Worm (Caenorhabditis elegans) whole organism, midembryonic: ENCODE results near the gene cat-1.

ENCODE experiments used
- T22C8.4 ChIP-seq: fragments of 200-800 bp; sonication (Bioruptor generic); IDR thresholded peaks from 2 replicates; pipeline ENCODE4 v1.3.6; 2022; ENCODE audit warnings: missing genetic modification characterization, missing compliant biosample characterization
- flt-1 ChIP-seq: fragments of 200-800 bp; sonication (Bioruptor generic); IDR thresholded peaks from 2 replicates; pipeline ENCODE4 v1.3.6; 2022; ENCODE audit warnings: missing genetic modification characterization, missing compliant biosample characterization
- klf-2 ChIP-seq: fragments of 200-800 bp; sonication (Bioruptor generic); conservative IDR thresholded peaks from 2 replicates; pipeline ENCODE4 v1.3.6; 2022; ENCODE audit warnings: missing genetic modification reagents, missing genetic modification characterization, missing compliant biosample characterization
- med-1 ChIP-seq: sonication (generic microtip); optimal IDR thresholded peaks from 2 replicates; lab custom pipeline; 2017; ENCODE audit warnings: missing genetic modification characterization, mild to moderate bottlenecking, missing compliant biosample characterization, antibody characterized with exemption, missing genetic modification reagents; ENCODE audit not compliant: insufficient read depth
- ref-1 ChIP-seq: fragments of 200-800 bp; sonication (Bioruptor generic); conservative IDR thresholded peaks from 2 replicates; pipeline ENCODE4 v1.3.6; 2022; ENCODE audit warnings: missing genetic modification reagents, missing genetic modification characterization, missing compliant biosample characterization
- tab-1 ChIP-seq: fragments of 200-800 bp; sonication (Bioruptor generic); IDR thresholded peaks from 2 replicates; pipeline ENCODE4 v1.3.6; 2022; ENCODE audit warnings: missing genetic modification characterization, missing compliant biosample characterization
- ztf-23 ChIP-seq: fragments of 200-800 bp; sonication (Bioruptor generic); IDR thresholded peaks from 2 replicates; pipeline ENCODE4 v1.3.6; 2022; ENCODE audit warnings: missing genetic modification reagents, missing genetic modification characterization, missing compliant biosample characterization
- ztf-29 ChIP-seq: fragments of 200-800 bp; sonication (Bioruptor generic); IDR thresholded peaks from 2 replicates; pipeline ENCODE4 v1.3.6; 2022; ENCODE audit warnings: missing genetic modification reagents, missing genetic modification characterization, missing compliant biosample characterization

DNA sequence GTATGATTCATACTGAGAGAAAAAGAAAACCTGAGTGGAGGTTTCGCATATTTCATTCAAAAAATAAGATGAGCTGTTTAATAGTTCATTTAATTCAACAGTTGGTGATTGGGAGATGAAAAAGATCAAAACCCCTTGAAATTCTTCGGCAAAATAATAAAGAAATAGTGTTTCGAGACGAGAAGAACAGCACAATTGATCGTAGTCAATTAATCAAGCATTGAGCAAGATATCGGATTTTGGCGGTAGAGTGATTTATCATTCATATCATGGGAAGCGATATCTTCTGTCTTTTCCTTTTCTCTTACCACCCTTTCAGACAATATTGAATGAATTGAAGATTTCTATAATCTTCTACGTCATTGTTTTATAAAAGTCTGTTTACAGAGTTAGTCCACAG, 36.1 kb upstream of the cat-1 start:
- TF ChIP-seq ztf-29, result no peak
- TF ChIP-seq ztf-23 (GFP tag; lab: Robert Waterston, UW), result no peak
- TF ChIP-seq flt-1 (GFP tag; lab: Robert Waterston, UW), result no peak
- no peak for TF ChIP-seq klf-2
- no peak for TF ChIP-seq ref-1 (GFP tag; lab: Robert Waterston, UW)
- TF ChIP-seq med-1 (GFP tag; lab: Kevin White, UChicago), result no peak
- no peak for TF ChIP-seq tab-1 (GFP tag; lab: Robert Waterston, UW)
- no peak for TF ChIP-seq T22C8.4 (GFP tag; lab: Robert Waterston, UW)
